Fruit fly (Drosophila melanogaster) whole organism, prepupa: ENCODE data around the gene AdoR.

Source experiments
- CG16779 ChIP-seq: fragments of 200-800 bp; sonication (Bioruptor generic); optimal IDR thresholded peaks from 3 replicates; lab custom pipeline; 2017; ENCODE audit warnings: missing biosample characterization, mild to moderate bottlenecking, missing genetic modification characterization
- CG6854 ChIP-seq: fragments of 200-800 bp; sonication (Bioruptor generic); optimal IDR thresholded peaks from 2 replicates; lab custom pipeline; 2017; ENCODE audit warnings: missing biosample characterization, mild to moderate bottlenecking, missing genetic modification characterization
- Ets96B ChIP-seq: fragments of 200-800 bp; optimal IDR thresholded peaks from 2 replicates; lab custom pipeline; 2019; ENCODE audit warnings: missing biosample characterization, mild to moderate bottlenecking, missing genetic modification characterization, moderate library complexity
- Lpt ChIP-seq: fragments of 200-800 bp; sonication (Bioruptor generic); optimal IDR thresholded peaks from 3 replicates; lab custom pipeline; 2016; ENCODE audit warnings: missing biosample characterization, missing genetic modification characterization
- Smox ChIP-seq: fragments of 200-800 bp; sonication (Bioruptor generic); optimal IDR thresholded peaks from 3 replicates; lab custom pipeline; 2016; ENCODE audit warnings: missing biosample characterization, missing genetic modification characterization
- Sox102F ChIP-seq: fragments of 200-800 bp; sonication (Bioruptor generic); optimal IDR thresholded peaks from 2 replicates; lab custom pipeline; 2016; ENCODE audit warnings: missing biosample characterization, mild to moderate bottlenecking, missing genetic modification characterization
- dsx ChIP-seq: fragments of 200-800 bp; optimal IDR thresholded peaks from 3 replicates; lab custom pipeline; 2019; ENCODE audit warnings: missing biosample characterization, mild to moderate bottlenecking, missing genetic modification characterization, moderate library complexity; ENCODE audit not compliant: poor library complexity, severe bottlenecking
- fd59A ChIP-seq: fragments of 200-800 bp; sonication (Bioruptor generic); optimal IDR thresholded peaks from 2 replicates; lab custom pipeline; 2017; ENCODE audit warnings: missing biosample characterization, mild to moderate bottlenecking, missing genetic modification characterization, missing genetic modification reagents
- salr ChIP-seq, 2 experiments: fragments of 200-800 bp; sonication (Bioruptor generic); optimal IDR thresholded peaks; 3 replicates each; lab custom pipeline; 2016 to 2018; ENCODE audit warnings: missing biosample characterization in 2 of 2, missing genetic modification characterization in 2 of 2, mild to moderate bottlenecking in 1 of 2
- spab ChIP-seq: fragments of 200-800 bp; sonication (Bioruptor generic); optimal IDR thresholded peaks from 2 replicates; lab custom pipeline; 2017; ENCODE audit warnings: missing biosample characterization, mild to moderate bottlenecking, missing genetic modification characterization, missing genetic modification reagents
- vri ChIP-seq: fragments of 200-800 bp; sonication (Bioruptor generic); optimal IDR thresholded peaks from 3 replicates; lab custom pipeline; 2016; ENCODE audit warnings: missing biosample characterization, mild to moderate bottlenecking, missing genetic modification characterization

DNA sequence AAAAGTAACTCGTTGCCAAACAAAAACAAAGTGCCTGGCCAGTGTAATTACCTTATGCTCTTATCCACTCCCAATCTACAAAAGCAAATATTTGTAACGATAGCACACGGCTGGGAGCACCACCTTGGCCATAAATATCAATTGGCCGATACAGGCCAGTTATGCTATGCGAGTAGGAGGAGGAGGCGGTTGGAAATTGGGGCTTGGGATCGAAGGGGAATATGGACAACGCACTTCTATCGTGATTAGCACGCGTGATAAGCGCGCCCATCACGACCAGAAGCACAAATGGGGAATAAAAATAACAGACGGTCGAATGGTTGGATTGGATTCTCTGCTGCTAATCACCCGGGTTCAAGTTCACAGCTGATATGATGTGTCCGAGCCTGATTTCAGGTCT is 42.8 kb downstream of the AdoR start:
- TF ChIP-seq CG6854 (GFP tag; lab: Kevin White, UChicago): no peak
- TF ChIP-seq dsx (GFP tag; lab: Kevin White, UChicago): no peak
- no peak for TF ChIP-seq salr (GFP tag; optimal IDR thresholded peaks at IDR 0.05; lab: Kevin White, UChicago)
- no peak for TF ChIP-seq vri (GFP tag; lab: Kevin White, UChicago)
- TF ChIP-seq Ets96B: no peak
- TF ChIP-seq CG16779: no peak
- TF ChIP-seq Smox (GFP tag; lab: Kevin White, UChicago): no peak
- no peak for TF ChIP-seq spab (GFP tag; lab: Kevin White, UChicago)
- TF ChIP-seq Lpt (GFP tag; lab: Kevin White, UChicago): no peak
- TF ChIP-seq Sox102F (GFP tag; lab: Kevin White, UChicago): no peak
- TF ChIP-seq fd59A: no peak
